Fruit fly (Drosophila melanogaster) whole organism, embryonic: ENCODE measurements around the gene Ire1.
A peak's percentile ranks its signal among the peaks of the same experiment; 100 is the strongest.

Experiments
- CG10321 ChIP-seq: fragments of 200-800 bp; sonication (Bioruptor generic); IDR thresholded peaks from 2 replicates; pipeline ENCODE4 v1.3.6; 2022; ENCODE audit warnings: missing biosample characterization, missing genetic modification characterization
- CG11723 ChIP-seq: fragments of 200-800 bp; sonication (Bioruptor generic); optimal IDR thresholded peaks from 2 replicates; lab custom pipeline; 2017; ENCODE audit warnings: missing biosample characterization, mild to moderate bottlenecking, missing genetic modification characterization
- CG12104 ChIP-seq: fragments of 200-800 bp; sonication (Bioruptor generic); optimal IDR thresholded peaks from 3 replicates; lab custom pipeline; 2016; ENCODE audit warnings: missing biosample characterization, missing genetic modification characterization
- CG12744 ChIP-seq: fragments of 200-800 bp; sonication (Bioruptor generic); optimal IDR thresholded peaks from 2 replicates; lab custom pipeline; 2016; ENCODE audit warnings: missing biosample characterization, missing genetic modification characterization
- CG16815 ChIP-seq: fragments of 200-800 bp; sonication (Bioruptor generic); optimal IDR thresholded peaks from 3 replicates; lab custom pipeline; 2017; ENCODE audit warnings: missing biosample characterization, mild to moderate bottlenecking, missing genetic modification characterization
- CG17829 ChIP-seq: fragments of 200-800 bp; optimal IDR thresholded peaks from 2 replicates; lab custom pipeline; 2019; ENCODE audit warnings: missing biosample characterization, mild to moderate bottlenecking, missing genetic modification characterization, moderate library complexity
- CG31365 ChIP-seq: fragments of 200-800 bp; sonication (Bioruptor generic); optimal IDR thresholded peaks from 2 replicates; lab custom pipeline; 2018; ENCODE audit warnings: missing biosample characterization, mild to moderate bottlenecking, missing genetic modification characterization
- CG34376 ChIP-seq: fragments of 200-800 bp; sonication (Bioruptor generic); optimal IDR thresholded peaks from 2 replicates; lab custom pipeline; 2018; ENCODE audit warnings: missing biosample characterization, mild to moderate bottlenecking, missing genetic modification characterization
- CG5953 ChIP-seq: fragments of 200-800 bp; sonication (Bioruptor generic); IDR thresholded peaks from 2 replicates; pipeline ENCODE4 v1.3.6; 2022; ENCODE audit warnings: missing biosample characterization, missing genetic modification characterization
- CG6683 ChIP-seq: fragments of 200-800 bp; sonication (Bioruptor generic); optimal IDR thresholded peaks from 2 replicates; lab custom pipeline; 2017; ENCODE audit warnings: missing biosample characterization, mild to moderate bottlenecking, missing genetic modification characterization, missing genetic modification reagents
- CG6854 ChIP-seq: fragments of 200-800 bp; sonication (Bioruptor generic); optimal IDR thresholded peaks from 3 replicates; lab custom pipeline; 2017; ENCODE audit warnings: missing biosample characterization, mild to moderate bottlenecking, missing genetic modification characterization
- CG8290 ChIP-seq, 3 experiments: fragments of 200-800 bp; sonication (Bioruptor generic); optimal IDR thresholded peaks; 2 replicates each; lab custom pipeline; 2016 to 2019; ENCODE audit warnings: missing biosample characterization in 3 of 3, missing genetic modification characterization in 3 of 3, mild to moderate bottlenecking in 2 of 3, moderate library complexity in 1 of 3
- CG9727 ChIP-seq: fragments of 200-800 bp; sonication (Bioruptor generic); optimal IDR thresholded peaks from 3 replicates; lab custom pipeline; 2017; ENCODE audit warnings: missing biosample characterization, mild to moderate bottlenecking, missing genetic modification characterization
- CHES-1-like ChIP-seq: fragments of 200-800 bp; sonication (Bioruptor generic); optimal IDR thresholded peaks from 2 replicates; lab custom pipeline; 2016; ENCODE audit warnings: missing biosample characterization, missing genetic modification characterization
- CTCF ChIP-seq: fragments of 200-800 bp; sonication (Bioruptor generic); optimal IDR thresholded peaks from 2 replicates; lab custom pipeline; 2017; ENCODE audit warnings: missing biosample characterization, mild to moderate bottlenecking, missing genetic modification characterization, moderate library complexity
- CoRest ChIP-seq: fragments of 200-800 bp; sonication (Bioruptor generic); optimal IDR thresholded peaks from 3 replicates; lab custom pipeline; 2018; ENCODE audit warnings: missing biosample characterization, mild to moderate bottlenecking, missing genetic modification characterization, moderate library complexity
- Dll ChIP-seq: fragments of 200-800 bp; sonication (Bioruptor generic); IDR thresholded peaks from 4 replicates; pipeline ENCODE4 v1.3.6; 2022; ENCODE audit warnings: missing biosample characterization, missing genetic modification characterization; ENCODE audit not compliant: partially characterized antibody
- Ets97D ChIP-seq: fragments of 200-800 bp; sonication (Bioruptor generic); optimal IDR thresholded peaks from 3 replicates; lab custom pipeline; 2016; ENCODE audit warnings: missing biosample characterization, missing genetic modification characterization
- Fer2 ChIP-seq: fragments of 200-800 bp; sonication (Bioruptor generic); optimal IDR thresholded peaks from 2 replicates; lab custom pipeline; 2018; ENCODE audit warnings: missing biosample characterization, mild to moderate bottlenecking, missing genetic modification characterization, moderate library complexity
- H15 ChIP-seq: fragments of 200-800 bp; sonication (Bioruptor generic); IDR thresholded peaks from 3 replicates; pipeline ENCODE4 v1.3.6; 2022; ENCODE audit warnings: missing biosample characterization, missing genetic modification characterization
- Hand ChIP-seq: fragments of 200-800 bp; sonication (Bioruptor generic); optimal IDR thresholded peaks from 2 replicates; lab custom pipeline; 2017; ENCODE audit warnings: mild to moderate bottlenecking, missing biosample characterization, missing genetic modification reagents, missing genetic modification characterization
- HmgD ChIP-seq: fragments of 200-800 bp; sonication (Bioruptor generic); optimal IDR thresholded peaks from 3 replicates; lab custom pipeline; 2016; ENCODE audit warnings: missing biosample characterization, missing genetic modification characterization
- Lim3 ChIP-seq: fragments of 200-800 bp; sonication (Bioruptor generic); IDR thresholded peaks from 2 replicates; pipeline ENCODE4 v1.3.6; 2022; ENCODE audit warnings: missing biosample characterization, missing genetic modification characterization
- Meics ChIP-seq: fragments of 200-800 bp; sonication (Bioruptor generic); optimal IDR thresholded peaks from 2 replicates; lab custom pipeline; 2017; ENCODE audit warnings: missing biosample characterization, mild to moderate bottlenecking, missing genetic modification characterization
- NFAT ChIP-seq: fragments of 200-800 bp; sonication (Bioruptor generic); IDR thresholded peaks from 2 replicates; pipeline ENCODE4 v1.3.6; 2022; ENCODE audit warnings: missing biosample characterization, missing genetic modification characterization
- Oaz ChIP-seq: fragments of 200-800 bp; sonication (Bioruptor generic); IDR thresholded peaks from 2 replicates; pipeline ENCODE4 v1.3.6; 2022; ENCODE audit warnings: missing biosample characterization, missing genetic modification characterization
- Oli ChIP-seq: fragments of 200-800 bp; sonication (Bioruptor generic); optimal IDR thresholded peaks from 2 replicates; lab custom pipeline; 2018; ENCODE audit warnings: missing biosample characterization, mild to moderate bottlenecking, missing genetic modification characterization, moderate library complexity
- Ptx1 ChIP-seq: fragments of 200-800 bp; sonication (Bioruptor generic); IDR thresholded peaks from 2 replicates; pipeline ENCODE4 v1.3.6; 2022; ENCODE audit warnings: missing biosample characterization, missing genetic modification characterization
- Six4 ChIP-seq: fragments of 200-800 bp; sonication (Bioruptor generic); optimal IDR thresholded peaks from 2 replicates; lab custom pipeline; 2016; ENCODE audit warnings: missing biosample characterization, missing genetic modification characterization
- Sox100B ChIP-seq: fragments of 200-800 bp; sonication (Bioruptor generic); optimal IDR thresholded peaks from 3 replicates; lab custom pipeline; 2018; ENCODE audit warnings: missing biosample characterization, mild to moderate bottlenecking, missing genetic modification characterization
- Trl ChIP-seq, 3 experiments: fragments of >200 bp in 2 of 3; fragments of 200-800 bp in 1 of 3; sonication (Bioruptor generic) in 1 of 3; optimal IDR thresholded peaks; 2 replicates in 1 of 3; 3 replicates in 2 of 3; lab custom pipeline; 2016 to 2017; ENCODE audit warnings: missing biosample characterization in 1 of 3, missing genetic modification characterization in 1 of 3
- aop ChIP-seq: fragments of 200-800 bp; sonication (Bioruptor generic); IDR thresholded peaks from 2 replicates; pipeline ENCODE4 v1.3.6; 2022; ENCODE audit warnings: missing biosample characterization, missing genetic modification characterization
- ash1 ChIP-seq: fragments of 200-800 bp; sonication (Bioruptor generic); optimal IDR thresholded peaks from 2 replicates; lab custom pipeline; 2018; ENCODE audit warnings: missing biosample characterization, mild to moderate bottlenecking, missing genetic modification characterization
- bowl ChIP-seq: fragments of 200-800 bp; sonication (Bioruptor generic); IDR thresholded peaks from 2 replicates; pipeline ENCODE4 v1.3.6; 2022; ENCODE audit warnings: missing biosample characterization, missing genetic modification characterization
- ftz-f1 ChIP-seq: fragments of 200-800 bp; sonication (Bioruptor generic); optimal IDR thresholded peaks from 2 replicates; lab custom pipeline; 2016; ENCODE audit warnings: missing biosample characterization, missing genetic modification characterization
- gce ChIP-seq: fragments of 200-800 bp; sonication (Bioruptor generic); IDR thresholded peaks from 3 replicates; pipeline ENCODE4 v1.3.6; 2022; ENCODE audit warnings: missing biosample characterization, missing genetic modification characterization
- grau ChIP-seq: fragments of 200-800 bp; optimal IDR thresholded peaks from 3 replicates; lab custom pipeline; 2019; ENCODE audit warnings: missing biosample characterization, mild to moderate bottlenecking, missing genetic modification characterization, moderate library complexity
- gsb-n ChIP-seq: fragments of 200-800 bp; sonication (Bioruptor generic); optimal IDR thresholded peaks from 3 replicates; lab custom pipeline; 2018; ENCODE audit warnings: missing biosample characterization, mild to moderate bottlenecking, missing genetic modification characterization
- ham ChIP-seq: fragments of 200-800 bp; sonication (Bioruptor generic); IDR thresholded peaks from 2 replicates; pipeline ENCODE4 v1.3.6; 2022; ENCODE audit warnings: missing biosample characterization, missing genetic modification characterization
- hb ChIP-seq: fragments of 200-800 bp; sonication (Bioruptor generic); IDR thresholded peaks from 3 replicates; pipeline ENCODE4 v1.3.6; 2022; ENCODE audit warnings: missing biosample characterization, missing genetic modification characterization; ENCODE audit not compliant: partially characterized antibody
- hkb ChIP-seq, 2 experiments: fragments of 200-800 bp in 1 of 2; fragments of >200 bp in 1 of 2; sonication (Bioruptor generic) in 1 of 2; IDR thresholded peaks in 1 of 2; optimal IDR thresholded peaks in 1 of 2; 2 replicates each; pipeline versions ENCODE4 v1.3.6 to Lab custom; 2017 to 2022; ENCODE audit warnings: missing biosample characterization in 1 of 2, missing genetic modification characterization in 1 of 2
- kah ChIP-seq: fragments of 200-800 bp; sonication (Bioruptor generic); optimal IDR thresholded peaks from 2 replicates; lab custom pipeline; 2018; ENCODE audit warnings: missing biosample characterization, mild to moderate bottlenecking, missing genetic modification characterization
- lilli ChIP-seq: fragments of 200-800 bp; sonication (Bioruptor generic); optimal IDR thresholded peaks from 3 replicates; lab custom pipeline; 2016; ENCODE audit warnings: missing biosample characterization, missing genetic modification characterization
- nmo ChIP-seq: fragments of 200-800 bp; sonication (Bioruptor generic); optimal IDR thresholded peaks from 2 replicates; lab custom pipeline; 2018; ENCODE audit warnings: missing biosample characterization, mild to moderate bottlenecking, missing genetic modification characterization, moderate library complexity
- p53 ChIP-seq: fragments of 200-800 bp; sonication (Bioruptor generic); optimal IDR thresholded peaks from 2 replicates; lab custom pipeline; 2016; ENCODE audit warnings: missing biosample characterization, missing genetic modification characterization
- pita ChIP-seq: fragments of 200-800 bp; sonication (Bioruptor generic); optimal IDR thresholded peaks from 2 replicates; lab custom pipeline; 2017; ENCODE audit warnings: missing biosample characterization, mild to moderate bottlenecking, missing genetic modification characterization
- twi ChIP-seq: fragments of 200-800 bp; optimal IDR thresholded peaks from 2 replicates; lab custom pipeline; 2019; ENCODE audit warnings: missing biosample characterization, mild to moderate bottlenecking, missing genetic modification characterization, moderate library complexity
- unc-4 ChIP-seq: fragments of 200-800 bp; sonication (Bioruptor generic); IDR thresholded peaks from 2 replicates; pipeline ENCODE4 v1.3.6; 2022; ENCODE audit warnings: missing biosample characterization, missing genetic modification characterization; ENCODE audit not compliant: partially characterized antibody
- wdn ChIP-seq: fragments of 200-800 bp; sonication (Bioruptor generic); IDR thresholded peaks from 2 replicates; pipeline ENCODE4 v1.3.6; 2022; ENCODE audit warnings: missing biosample characterization, missing genetic modification characterization

Ire1 gene

DNA sequence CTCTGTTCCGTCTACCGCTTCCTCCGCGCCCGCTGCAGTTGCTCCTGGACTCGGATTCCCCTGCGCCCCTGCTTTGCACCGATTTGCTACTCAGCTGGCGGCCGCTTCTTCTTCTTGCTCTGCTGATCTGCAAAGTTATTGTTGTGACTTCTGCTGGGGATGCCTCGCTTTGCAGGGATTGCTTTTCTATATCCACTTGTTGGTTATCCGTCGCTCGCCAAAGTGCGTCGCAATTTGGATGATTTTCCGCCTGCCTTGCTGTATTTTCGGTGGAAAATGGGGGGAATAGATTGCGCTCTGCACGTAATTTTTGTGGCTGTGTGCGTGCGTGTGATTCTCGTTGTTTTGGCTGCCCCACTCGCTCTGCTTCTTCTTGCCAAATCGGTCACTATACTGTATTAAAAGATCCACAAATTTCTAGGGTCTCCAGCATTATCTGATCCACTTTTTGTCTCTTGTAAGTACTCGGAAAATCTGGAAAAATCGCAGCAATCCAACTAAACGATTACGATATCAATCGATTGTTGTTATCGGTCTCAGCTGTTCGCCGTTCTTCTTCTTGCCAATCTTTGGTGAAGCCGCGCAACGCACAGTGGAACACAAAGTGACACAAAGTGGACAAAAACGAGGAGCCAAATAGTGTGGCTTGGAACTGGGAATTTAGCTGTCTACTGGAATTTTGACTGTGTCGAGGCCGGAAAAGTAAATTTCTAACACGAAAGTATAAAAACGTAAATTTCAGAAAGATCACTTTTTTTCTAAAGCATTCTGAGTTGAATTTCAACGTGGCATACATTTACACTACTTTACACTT, 42.0 kb upstream of the Ire1 start, which contains the start of gene ClpX (continued):
- TF ChIP-seq CG6683 (GFP tag; lab: Kevin White, UChicago) (no peak), Dll (GFP tag; lab: Robert Waterston, UW) (peak; percentile 75), CG16815 (GFP tag; lab: Kevin White, UChicago) (no peak), gce (GFP tag; lab: Robert Waterston, UW) (no peak), unc-4 (GFP tag; lab: Robert Waterston, UW) (peak; percentile 78), HmgD (GFP tag; lab: Kevin White, UChicago) (no peak), Meics (GFP tag; lab: Kevin White, UChicago) (no peak), Trl (optimal IDR thresholded peaks at IDR 0.05; lab: Kevin White, UChicago) (no peak), Trl (GFP tag; optimal IDR thresholded peaks at IDR 0.05; lab: Kevin White, UChicago) (no peak), hkb (optimal IDR thresholded peaks at IDR 0.05; lab: Kevin White, UChicago) (no peak), hkb (GFP tag; IDR thresholded peaks at IDR 0.05; lab: Robert Waterston, UW) (0 out of 2 replicates have a peak, but pooled peaks have one; percentile 10), aop (GFP tag; lab: Robert Waterston, UW) (no peak), CG9727 (no peak), Ptx1 (GFP tag; lab: Robert Waterston, UW) (no peak), CG12744 (GFP tag; lab: Kevin White, UChicago) (no peak), kah (no peak), ftz-f1 (GFP tag; lab: Kevin White, UChicago) (no peak), CG6854 (GFP tag; lab: Kevin White, UChicago) (no peak), Oaz (GFP tag; lab: Robert Waterston, UW) (no peak), CG8290 (GFP tag; optimal IDR thresholded peaks at IDR 0.05; lab: Kevin White, UChicago) (no peak), CG8290 (tag; optimal IDR thresholded peaks at IDR 0.05; lab: Kevin White, UChicago) (peak in 1 of 2 experiments; percentile 50), CTCF (no peak), Fer2 (tag; lab: Kevin White, UChicago) (no peak), lilli (GFP tag; lab: Kevin White, UChicago) (peak; percentile 5), CG17829 (tag; lab: Kevin White, UChicago) (peak; percentile 34), Sox100B (GFP tag; lab: Kevin White, UChicago) (no peak), twi (tag; lab: Kevin White, UChicago) (no peak), CG5953 (GFP tag; lab: Robert Waterston, UW) (no peak), CG10321 (no peak), nmo (GFP tag; lab: Kevin White, UChicago) (peak; percentile 26), Ets97D (no peak), p53 (GFP tag; lab: Kevin White, UChicago) (no peak), Oli (tag; lab: Kevin White, UChicago) (no peak), CG11723 (GFP tag; lab: Kevin White, UChicago) (no peak), hb (GFP tag; lab: Robert Waterston, UW) (no peak), grau (peak; percentile 16), bowl (GFP tag; lab: Robert Waterston, UW) (no peak), wdn (GFP tag; lab: Robert Waterston, UW) (no peak), CHES-1-like (no peak), ham (GFP tag; lab: Robert Waterston, UW) (no peak), Six4 (GFP tag; lab: Kevin White, UChicago) (no peak), CG31365 (tag; lab: Kevin White, UChicago) (peak; percentile 7), CG12104 (no peak), CG34376 (GFP tag; lab: Kevin White, UChicago) (peak; percentile 37), Hand (GFP tag; lab: Kevin White, UChicago) (no peak), NFAT (GFP tag; lab: Robert Waterston, UW) (no peak), pita (GFP tag; lab: Kevin White, UChicago) (no peak), Lim3 (no peak), CoRest (peak; percentile 16), gsb-n (tag; lab: Kevin White, UChicago) (no peak), ash1 (GFP tag; lab: Kevin White, UChicago) (no peak), H15 (GFP tag; lab: Robert Waterston, UW) (no peak)
